Worm (Caenorhabditis elegans) whole organism, L4/young adult: ENCODE measurements around the gene K08F4.12.

Source experiments
- W03F9.2 ChIP-seq: fragments of 150-350 bp; optimal IDR thresholded peaks from 2 replicates; lab custom pipeline; 2014; ENCODE audit warnings: missing biosample characterization, missing genetic modification characterization
- dao-5 ChIP-seq: sonication (generic microtip); optimal IDR thresholded peaks from 2 replicates; lab custom pipeline; 2016; ENCODE audit warnings: missing genotype, missing genetic modification characterization, moderate library complexity, missing compliant biosample characterization
- him-1 ChIP-seq: sonication (generic microtip); optimal IDR thresholded peaks from 2 replicates; lab custom pipeline; 2016; ENCODE audit warnings: missing genotype, missing genetic modification reagents, missing genetic modification characterization, missing compliant biosample characterization

- TF ChIP-seq W03F9.2 (no peak), dao-5 (no peak), him-1 (no peak)
Observed at ce11 chrIV:10128446-10128845, 9.5 kb upstream of the K08F4.12 start.
